Worm (Caenorhabditis elegans): ENCODE results near the gene F59B10.4.

Gene F59B10.4

ce11 chrII:10519017-10519416 is at the start of gene F59B10.4:
F59B10.4 (minus strand) TSS chrII:10519117.
- TF ChIP-seq ztf-4 (tag; optimal IDR thresholded peaks at IDR 0.05) = no peak
- TF ChIP-seq pqm-1 (tag; optimal IDR thresholded peaks at IDR 0.05) = no peak
- no peak for TF ChIP-seq snpc-4 (tag; optimal IDR thresholded peaks at IDR 0.05)
- no peak for TF ChIP-seq ztf-11 (tag; optimal IDR thresholded peaks at IDR 0.05)
- no peak for TF ChIP-seq nfya-1 (tag; optimal IDR thresholded peaks at IDR 0.05; ENCODE audit: insufficient read depth)
- no peak for TF ChIP-seq nhr-11 (tag; optimal IDR thresholded peaks at IDR 0.05)
- TF ChIP-seq nhr-25 (tag; optimal IDR thresholded peaks at IDR 0.05) = no peak

DNA sequence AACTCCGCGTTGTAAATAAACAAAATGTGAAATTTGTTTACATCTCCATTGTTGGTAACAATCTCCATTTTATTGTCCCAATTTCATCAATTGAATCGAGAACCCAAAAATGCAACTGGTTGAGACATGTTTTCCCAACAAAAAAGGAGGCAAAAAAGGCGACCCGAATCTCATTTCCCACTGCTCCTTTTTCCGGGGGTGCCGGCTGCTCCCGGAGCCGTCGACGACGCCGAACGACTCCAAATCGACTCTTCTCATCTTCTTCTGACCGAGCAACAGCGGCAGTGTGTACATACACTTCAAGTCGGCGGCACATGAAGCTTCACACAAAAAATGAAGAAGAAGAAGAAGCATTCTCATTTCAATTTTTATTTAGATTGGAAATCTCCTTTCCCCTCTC is 47.5 kb upstream of the F59B10.4 start:
- TF ChIP-seq fkh-10 (GFP tag; optimal IDR thresholded peaks at IDR 0.05) (peak; percentile 9), nhr-25 (tag; optimal IDR thresholded peaks at IDR 0.05) (no peak)

DNA sequence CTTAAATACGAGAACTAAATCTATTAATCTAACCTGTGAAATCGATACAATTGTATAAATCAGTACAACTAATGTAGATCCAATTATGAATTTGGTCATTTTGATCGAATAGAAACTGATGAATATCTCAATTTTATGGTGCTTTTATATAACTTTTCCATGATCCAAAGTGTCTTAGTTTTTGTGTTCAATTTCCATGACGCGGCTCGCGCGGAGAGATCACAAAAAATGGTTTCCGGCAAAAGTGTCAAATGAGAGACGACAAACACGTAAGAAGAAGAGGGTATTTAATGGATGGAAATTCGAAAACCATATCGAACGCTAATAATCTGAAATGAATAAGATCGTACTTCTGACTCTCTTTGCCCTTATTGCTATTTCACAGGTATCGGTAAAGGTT is 45.7 kb upstream of the F59B10.4 start, which contains the start of the genes C06A1.6 and C06A1.7:
Gene C06A1.6, minus strand, starts transcription at position 101 of the 400 bp plus-strand sequence.
Gene C06A1.7, plus strand, starts transcription at position 314 of the 400 bp plus-strand sequence.
- TF ChIP-seq fkh-2 (tag; optimal IDR thresholded peaks at IDR 0.05) (no peak), tbx-2 (tag; optimal IDR thresholded peaks at IDR 0.05) (no peak), lin-39 (tag; optimal IDR thresholded peaks at IDR 0.05) (no peak), pqm-1 (tag; optimal IDR thresholded peaks at IDR 0.05) (no peak), mml-1 (tag; optimal IDR thresholded peaks at IDR 0.05) (no peak), ceh-16 (tag; optimal IDR thresholded peaks at IDR 0.05) (no peak), nhr-237 (tag; optimal IDR thresholded peaks at IDR 0.05) (no peak), snpc-4 (tag; optimal IDR thresholded peaks at IDR 0.05) (no peak), egl-27 (tag; optimal IDR thresholded peaks at IDR 0.05) (no peak)

DNA sequence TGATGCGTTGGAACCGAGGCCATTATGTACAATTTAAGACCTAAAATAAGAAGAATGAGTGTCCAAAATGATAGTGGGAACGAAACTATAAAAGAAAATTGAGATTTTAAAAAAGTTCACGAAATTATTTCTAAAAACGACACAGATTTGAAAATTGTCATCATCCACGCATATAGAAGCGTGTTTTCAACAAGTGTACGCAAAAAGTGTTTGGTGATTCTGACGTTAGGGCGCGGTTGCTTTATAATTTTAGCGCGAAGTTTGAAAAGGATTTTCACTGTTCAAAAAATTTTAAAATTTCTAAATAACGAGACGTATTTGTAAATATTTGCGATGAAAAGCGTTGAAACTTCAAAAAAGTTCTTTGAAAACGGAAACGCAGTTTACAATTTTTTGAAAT is 44.5 kb upstream of the F59B10.4 start, which contains the start of gene cdc-48.1:
Gene cdc-48.1, minus strand, starts transcription at position 40 of the 400 bp plus-strand sequence.
- peak; percentile 94 for TF ChIP-seq nhr-76 (tag; optimal IDR thresholded peaks at IDR 0.05)
- TF ChIP-seq lsy-12 (tag; optimal IDR thresholded peaks at IDR 0.05) = peak; percentile 100
- peak; percentile 96 for TF ChIP-seq ztf-4 (tag; optimal IDR thresholded peaks at IDR 0.05)
- peak; percentile 95 for TF ChIP-seq fkh-2 (tag; optimal IDR thresholded peaks at IDR 0.05)
- peak; percentile 95 for TF ChIP-seq nhr-28 (tag; optimal IDR thresholded peaks at IDR 0.05)
- TF ChIP-seq jun-1 (tag; optimal IDR thresholded peaks at IDR 0.05) = peak; percentile 99
- TF ChIP-seq ceh-28 (tag; optimal IDR thresholded peaks at IDR 0.05) = peak; percentile 98
- TF ChIP-seq daf-12 (tag; optimal IDR thresholded peaks at IDR 0.05) = peak; percentile 96
- peak; percentile 80 for TF ChIP-seq ZK546.5 (tag; optimal IDR thresholded peaks at IDR 0.05)
- no peak for TF ChIP-seq mml-1 (tag; optimal IDR thresholded peaks at IDR 0.05)
- TF ChIP-seq ceh-16 (tag; optimal IDR thresholded peaks at IDR 0.05) = peak; percentile 79
- peak; percentile 93 for TF ChIP-seq ama-1 (optimal IDR thresholded peaks at IDR 0.05)
- peak; percentile 97 for TF ChIP-seq tbx-2 (tag; optimal IDR thresholded peaks at IDR 0.05)
- peak in 1 of 2 experiments; percentile 62 for TF ChIP-seq eor-1 (tag; optimal IDR thresholded peaks at IDR 0.05)
- peak; percentile 99 for TF ChIP-seq lin-39 (tag; optimal IDR thresholded peaks at IDR 0.05)
- TF ChIP-seq egl-27 (tag; optimal IDR thresholded peaks at IDR 0.05) = peak; percentile 99
- TF ChIP-seq zag-1 (tag; optimal IDR thresholded peaks at IDR 0.05) = peak; percentile 94
- peak; percentile 98 for TF ChIP-seq R02D3.7 (tag; optimal IDR thresholded peaks at IDR 0.05)
- peak; percentile 98 for TF ChIP-seq snpc-4 (tag; optimal IDR thresholded peaks at IDR 0.05)
- peak; percentile 54 for TF ChIP-seq ztf-11 (tag; optimal IDR thresholded peaks at IDR 0.05)
- TF ChIP-seq aly-2 (tag; optimal IDR thresholded peaks at IDR 0.05) = peak; percentile 99
- peak; percentile 100 for TF ChIP-seq nhr-11 (tag; optimal IDR thresholded peaks at IDR 0.05)
- no peak for TF ChIP-seq nhr-12 (tag; optimal IDR thresholded peaks at IDR 0.05)
- peak; percentile 98 for TF ChIP-seq hmg-11 (tag; optimal IDR thresholded peaks at IDR 0.05)
- TF ChIP-seq nhr-77 (tag; optimal IDR thresholded peaks at IDR 0.05) = peak; percentile 97
- peak; percentile 97 for TF ChIP-seq elt-1 (tag; optimal IDR thresholded peaks at IDR 0.05)
- peak; percentile 100 for TF ChIP-seq fkh-10 (GFP tag; optimal IDR thresholded peaks at IDR 0.05)
- peak; percentile 100 for TF ChIP-seq skn-1 (tag; optimal IDR thresholded peaks at IDR 0.05)
- TF ChIP-seq unc-39 (tag; optimal IDR thresholded peaks at IDR 0.05) = peak; percentile 69
- TF ChIP-seq nhr-25 (tag; optimal IDR thresholded peaks at IDR 0.05) = peak; percentile 100
- peak; percentile 99 for TF ChIP-seq nhr-43 (tag; optimal IDR thresholded peaks at IDR 0.05; ENCODE audit: poor library complexity, severe bottlenecking)
- TF ChIP-seq nhr-67 (tag; optimal IDR thresholded peaks at IDR 0.05) = peak; percentile 73
- peak; percentile 100 for TF ChIP-seq lin-15B (tag; optimal IDR thresholded peaks at IDR 0.05)
- TF ChIP-seq sea-2 (GFP tag; optimal IDR thresholded peaks at IDR 0.05) = peak; percentile 94
- TF ChIP-seq mdl-1 (tag; optimal IDR thresholded peaks at IDR 0.05) = peak; percentile 94
- peak; percentile 99 for TF ChIP-seq nfya-1 (tag; optimal IDR thresholded peaks at IDR 0.05; ENCODE audit: insufficient read depth)
- peak; percentile 100 for TF ChIP-seq unc-62 (GFP tag; optimal IDR thresholded peaks at IDR 0.05)
- peak; percentile 97 for TF ChIP-seq egl-5 (tag; optimal IDR thresholded peaks at IDR 0.05)
- TF ChIP-seq elt-2 (tag; optimal IDR thresholded peaks at IDR 0.05) = peak; percentile 97
- TF ChIP-seq ceh-82 (tag; optimal IDR thresholded peaks at IDR 0.05) = peak; percentile 99
- TF ChIP-seq pha-4 (tag; optimal IDR thresholded peaks at IDR 0.05) = peak; percentile 100
- peak; percentile 74 for TF ChIP-seq nhr-237 (tag; optimal IDR thresholded peaks at IDR 0.05)
- TF ChIP-seq pqm-1 (tag; optimal IDR thresholded peaks at IDR 0.05) = peak; percentile 100
- peak; percentile 100 for TF ChIP-seq fos-1 (tag; optimal IDR thresholded peaks at IDR 0.05)
- TF ChIP-seq nhr-23 (tag; optimal IDR thresholded peaks at IDR 0.05) = peak; percentile 100
